Fruit fly (Drosophila melanogaster): Measurements from ENCODE around the gene CG31810.

- TF ChIP-seq Hr83 (GFP tag; optimal IDR thresholded peaks at IDR 0.05; ENCODE audit: poor library complexity, severe bottlenecking) (no peak), GATAd (GFP tag; optimal IDR thresholded peaks at IDR 0.05) (no peak)
Measured at dm6 chr2L:16859566-16859965, 7.4 kb upstream of the CG31810 start.

Measured in whole organism, wandering third instar larva.